Worm (Caenorhabditis elegans) whole organism, young adult: Measurements from ENCODE around the gene F07A11.4.

Source experiments
- B0261.1 ChIP-seq: sonication (generic microtip); optimal IDR thresholded peaks from 2 replicates; lab custom pipeline; 2016; ENCODE audit warnings: mild to moderate bottlenecking, missing genetic modification characterization, moderate library complexity, missing compliant biosample characterization
- B0336.3 ChIP-seq: fragments of 200-800 bp; sonication (Bioruptor generic); IDR thresholded peaks from 2 replicates; pipeline ENCODE4 v1.3.6; 2022; ENCODE audit warnings: missing genetic modification characterization, missing compliant biosample characterization
- D2030.7 ChIP-seq: fragments of 200-800 bp; sonication (Bioruptor generic); IDR thresholded peaks from 2 replicates; pipeline ENCODE4 v1.3.6; 2022; ENCODE audit warnings: missing genetic modification reagents, missing genetic modification characterization, missing compliant biosample characterization
- F22D6.2 ChIP-seq: sonication (generic microtip); optimal IDR thresholded peaks from 2 replicates; lab custom pipeline; 2016; ENCODE audit warnings: mild to moderate bottlenecking, missing genetic modification characterization, missing compliant biosample characterization
- F37B4.10 ChIP-seq: fragments of 200-800 bp; sonication (Bioruptor generic); IDR thresholded peaks from 2 replicates; pipeline ENCODE4 v1.3.6; 2022; ENCODE audit warnings: missing genetic modification characterization, missing compliant biosample characterization
- F49E8.2 ChIP-seq: sonication (generic microtip); optimal IDR thresholded peaks from 3 replicates; lab custom pipeline; 2017; ENCODE audit warnings: missing genetic modification characterization, mild to moderate bottlenecking, missing compliant biosample characterization, antibody characterized with exemption, moderate library complexity; ENCODE audit not compliant: insufficient read depth
- F52B5.7 ChIP-seq: sonication (generic microtip); optimal IDR thresholded peaks from 2 replicates; lab custom pipeline; 2016; ENCODE audit warnings: mild to moderate bottlenecking, missing genetic modification characterization, missing compliant biosample characterization
- F55B11.4 ChIP-seq: sonication (generic microtip); optimal IDR thresholded peaks from 2 replicates; lab custom pipeline; 2016; ENCODE audit warnings: missing compliant biosample characterization, missing genetic modification characterization, borderline replicate concordance; ENCODE audit not compliant: insufficient read depth
- F57A8.1 ChIP-seq: fragments of 200-800 bp; sonication (Bioruptor generic); optimal IDR thresholded peaks from 2 replicates; lab custom pipeline; 2018; ENCODE audit warnings: mild to moderate bottlenecking, missing genetic modification characterization, moderate library complexity, missing compliant biosample characterization
- K11D2.4 ChIP-seq: fragments of 200-800 bp; sonication (Bioruptor generic); IDR thresholded peaks from 2 replicates; pipeline ENCODE4 v1.3.6; 2022; ENCODE audit warnings: missing genetic modification reagents, missing genetic modification characterization, missing compliant biosample characterization
- T26A5.8 ChIP-seq: sonication (generic microtip); optimal IDR thresholded peaks from 2 replicates; lab custom pipeline; 2016; ENCODE audit warnings: missing genetic modification characterization, missing compliant biosample characterization
- Y56A3A.18 ChIP-seq: fragments of 200-800 bp; sonication (Bioruptor generic); IDR thresholded peaks from 2 replicates; pipeline ENCODE4 v1.3.6; 2022; ENCODE audit warnings: missing genetic modification reagents, missing genetic modification characterization, missing compliant biosample characterization
- ZK185.1 ChIP-seq: sonication (generic microtip); optimal IDR thresholded peaks from 2 replicates; lab custom pipeline; 2016; ENCODE audit warnings: mild to moderate bottlenecking, missing genetic modification characterization, missing compliant biosample characterization; ENCODE audit not compliant: poor library complexity, severe bottlenecking
- atf-7 ChIP-seq: sonication (generic microtip); optimal IDR thresholded peaks from 2 replicates; lab custom pipeline; 2017; ENCODE audit warnings: mild to moderate bottlenecking, missing genetic modification characterization, missing compliant biosample characterization
- attf-5 ChIP-seq: fragments of 200-800 bp; sonication (Bioruptor generic); optimal IDR thresholded peaks from 2 replicates; lab custom pipeline; 2018; ENCODE audit warnings: mild to moderate bottlenecking, missing genetic modification characterization, missing compliant biosample characterization
- ccch-3 ChIP-seq: fragments of 200-800 bp; sonication (Bioruptor generic); optimal IDR thresholded peaks from 2 replicates; lab custom pipeline; 2018; ENCODE audit warnings: mild to moderate bottlenecking, missing genetic modification characterization, missing compliant biosample characterization
- cebp-2 ChIP-seq: fragments of 200-800 bp; sonication (Bioruptor generic); IDR thresholded peaks from 2 replicates; pipeline ENCODE4 v1.3.6; 2022; ENCODE audit warnings: missing genetic modification characterization, missing compliant biosample characterization
- ceh-100 ChIP-seq: fragments of 200-800 bp; sonication (Bioruptor generic); IDR thresholded peaks from 2 replicates; pipeline ENCODE4 v1.3.6; 2022; ENCODE audit warnings: missing genetic modification reagents, missing genetic modification characterization, missing compliant biosample characterization
- ceh-27 ChIP-seq: fragments of 200-800 bp; sonication (Bioruptor generic); optimal IDR thresholded peaks from 2 replicates; lab custom pipeline; 2018; ENCODE audit warnings: mild to moderate bottlenecking, missing genetic modification characterization, moderate library complexity, missing compliant biosample characterization
- chd-7 ChIP-seq: sonication (generic microtip); optimal IDR thresholded peaks from 2 replicates; lab custom pipeline; 2016; ENCODE audit warnings: mild to moderate bottlenecking, missing genetic modification characterization, moderate library complexity, missing compliant biosample characterization
- die-1 ChIP-seq: sonication (generic microtip); optimal IDR thresholded peaks from 2 replicates; lab custom pipeline; 2016; ENCODE audit warnings: missing genotype, mild to moderate bottlenecking, missing genetic modification characterization, missing compliant biosample characterization
- dpff-1 ChIP-seq: sonication (generic microtip); optimal IDR thresholded peaks from 2 replicates; lab custom pipeline; 2017; ENCODE audit warnings: mild to moderate bottlenecking, missing genetic modification characterization, missing compliant biosample characterization
- dpl-1 ChIP-seq: fragments of 150-350 bp; optimal IDR thresholded peaks from 2 replicates; lab custom pipeline; 2014; ENCODE audit warnings: missing biosample characterization, missing genetic modification reagents, missing genetic modification characterization
- efl-1 ChIP-seq: fragments of 150-350 bp; optimal IDR thresholded peaks from 2 replicates; lab custom pipeline; 2014; ENCODE audit warnings: missing biosample characterization, missing genetic modification reagents, missing genetic modification characterization
- fkh-3 ChIP-seq: sonication (generic microtip); optimal IDR thresholded peaks from 2 replicates; lab custom pipeline; 2016; ENCODE audit warnings: mild to moderate bottlenecking, missing genetic modification characterization, missing compliant biosample characterization
- him-1 ChIP-seq: sonication (generic microtip); optimal IDR thresholded peaks from 2 replicates; lab custom pipeline; 2016; ENCODE audit warnings: missing genotype, missing genetic modification reagents, missing genetic modification characterization, missing compliant biosample characterization
- hlh-12 ChIP-seq: sonication (generic microtip); optimal IDR thresholded peaks from 2 replicates; lab custom pipeline; 2016; ENCODE audit warnings: missing genetic modification characterization, missing compliant biosample characterization
- hmg-1.2 ChIP-seq: fragments of 200-800 bp; sonication (Bioruptor generic); IDR thresholded peaks from 2 replicates; pipeline ENCODE4 v1.3.6; 2022; ENCODE audit warnings: missing genetic modification reagents, missing genetic modification characterization, missing compliant biosample characterization
- lin-40 ChIP-seq: sonication (generic microtip); optimal IDR thresholded peaks from 2 replicates; lab custom pipeline; 2016; ENCODE audit warnings: missing genetic modification characterization, mild to moderate bottlenecking, missing compliant biosample characterization, missing genotype, missing genetic modification reagents
- lin-54 ChIP-seq: fragments of 200-800 bp; sonication (Bioruptor generic); optimal IDR thresholded peaks from 2 replicates; lab custom pipeline; 2018; ENCODE audit warnings: mild to moderate bottlenecking, missing genetic modification characterization, missing compliant biosample characterization
- madf-10 ChIP-seq: sonication (generic microtip); optimal IDR thresholded peaks from 2 replicates; lab custom pipeline; 2016; ENCODE audit warnings: mild to moderate bottlenecking, missing genetic modification characterization, missing compliant biosample characterization
- mxl-1 ChIP-seq: sonication (generic microtip); optimal IDR thresholded peaks from 2 replicates; lab custom pipeline; 2016; ENCODE audit warnings: missing genetic modification characterization, missing compliant biosample characterization
- nfya-1 ChIP-seq: sonication (generic microtip); optimal IDR thresholded peaks from 2 replicates; lab custom pipeline; 2017; ENCODE audit warnings: antibody characterized with exemption, missing compliant biosample characterization, missing genetic modification characterization, borderline replicate concordance; ENCODE audit not compliant: insufficient read depth
- nfya-2 ChIP-seq: fragments of 200-800 bp; sonication (Bioruptor generic); IDR thresholded peaks from 2 replicates; pipeline ENCODE4 v1.3.6; 2022; ENCODE audit warnings: missing genetic modification reagents, missing genetic modification characterization, missing compliant biosample characterization
- nhr-80 ChIP-seq: sonication (generic microtip); optimal IDR thresholded peaks from 2 replicates; lab custom pipeline; 2016; ENCODE audit warnings: missing genetic modification characterization, missing compliant biosample characterization
- pha-4 ChIP-seq: fragments of 150-350 bp; sonication (generic microtip); optimal IDR thresholded peaks from 2 replicates; lab custom pipeline; 2014; ENCODE audit warnings: missing biosample characterization, missing genetic modification reagents, missing genetic modification characterization
- rpc-1 ChIP-seq, 2 experiments: fragments of 150-350 bp in 1 of 2; sonication (generic microtip) in 1 of 2; optimal IDR thresholded peaks; 2 replicates each; lab custom pipeline; 2014 to 2018; ENCODE audit warnings: missing biosample characterization in 1 of 2, missing genetic modification characterization in 1 of 2, missing genetic modification reagents in 1 of 2, missing genotype in 1 of 2
- sdz-38 ChIP-seq: sonication (generic microtip); optimal IDR thresholded peaks from 2 replicates; lab custom pipeline; 2016; ENCODE audit warnings: missing genotype, missing genetic modification characterization, missing compliant biosample characterization
- snpc-1.1 ChIP-seq: sonication (generic microtip); optimal IDR thresholded peaks from 2 replicates; lab custom pipeline; 2017; ENCODE audit warnings: missing genetic modification characterization, mild to moderate bottlenecking, missing compliant biosample characterization, antibody characterized with exemption, moderate library complexity, missing genotype, missing genetic modification reagents; ENCODE audit not compliant: insufficient read depth
- snpc-1.3 ChIP-seq: sonication (generic microtip); optimal IDR thresholded peaks from 2 replicates; lab custom pipeline; 2017; ENCODE audit warnings: missing genetic modification characterization, mild to moderate bottlenecking, missing compliant biosample characterization, antibody characterized with exemption, moderate library complexity, missing genotype, missing genetic modification reagents; ENCODE audit not compliant: insufficient read depth
- snpc-4 ChIP-seq, 5 experiments: fragments of 150-350 bp in 1 of 5; sonication (generic microtip) in 4 of 5; optimal IDR thresholded peaks; 2 replicates each; lab custom pipeline; 2014 to 2018; ENCODE audit warnings: missing genetic modification characterization in 5 of 5, missing biosample characterization in 3 of 5, antibody characterized with exemption in 2 of 5, mild to moderate bottlenecking in 2 of 5, missing compliant biosample characterization in 2 of 5, missing genotype in 2 of 5, moderate library complexity in 2 of 5, missing genetic modification reagents in 1 of 5
- sptf-2 ChIP-seq: fragments of 200-800 bp; sonication (Bioruptor generic); optimal IDR thresholded peaks from 2 replicates; lab custom pipeline; 2018; ENCODE audit warnings: mild to moderate bottlenecking, missing genetic modification characterization, missing compliant biosample characterization
- tlf-1 ChIP-seq: fragments of 200-800 bp; sonication (Bioruptor generic); optimal IDR thresholded peaks from 2 replicates; lab custom pipeline; 2018; ENCODE audit warnings: mild to moderate bottlenecking, missing genetic modification characterization, missing compliant biosample characterization
- ztf-25 ChIP-seq: fragments of 200-800 bp; sonication (Bioruptor generic); IDR thresholded peaks from 2 replicates; pipeline ENCODE4 v1.3.6; 2022; ENCODE audit warnings: missing genetic modification reagents, missing genetic modification characterization, missing compliant biosample characterization
- ztf-26 ChIP-seq: sonication (generic microtip); optimal IDR thresholded peaks from 2 replicates; lab custom pipeline; 2017; ENCODE audit warnings: missing genetic modification characterization, missing compliant biosample characterization
- ztf-28 ChIP-seq: fragments of 200-800 bp; sonication (Bioruptor generic); IDR thresholded peaks from 2 replicates; pipeline ENCODE4 v1.3.6; 2022; ENCODE audit warnings: missing genetic modification reagents, missing genetic modification characterization, missing compliant biosample characterization
- ztf-3 ChIP-seq: fragments of 200-800 bp; sonication (Bioruptor generic); optimal IDR thresholded peaks from 2 replicates; lab custom pipeline; 2018; ENCODE audit warnings: mild to moderate bottlenecking, missing genetic modification characterization, missing compliant biosample characterization

Gene F07A11.4

ce11 chrII:11619895-11620439 is 19.2 kb downstream of the F07A11.4 start (continued):
- TF ChIP-seq F22D6.2 (peak; percentile 43), sptf-2 (no peak), ztf-26 (tag; lab: Kevin White, UChicago) (peak; percentile 88), ceh-100 (GFP tag; lab: Robert Waterston, UW) (no peak; the same call in 1 of the 2 replicates), fkh-3 (no peak), nhr-80 (tag; lab: Kevin White, UChicago) (peak; percentile 100), ceh-27 (GFP tag; lab: Kevin White, UChicago) (peak; percentile 59), dpl-1 (GFP tag; lab: Kevin White, UChicago) (no peak), lin-54 (GFP tag; lab: Kevin White, UChicago) (peak; percentile 49), F52B5.7 (tag; lab: Kevin White, UChicago) (peak; percentile 31), rpc-1 (optimal IDR thresholded peaks at IDR 0.05; lab: Kevin White, UChicago) (no peak), rpc-1 (tag; optimal IDR thresholded peaks at IDR 0.05; lab: Kevin White, UChicago) (no peak), hlh-12 (tag; lab: Kevin White, UChicago) (no peak), attf-5 (peak; percentile 87), Y56A3A.18 (no peak), efl-1 (no peak), sdz-38 (tag; lab: Kevin White, UChicago) (no peak), K11D2.4 (GFP tag; lab: Robert Waterston, UW) (peak; percentile 87), F49E8.2 (tag; lab: Kevin White, UChicago) (no peak), madf-10 (tag; lab: Kevin White, UChicago) (peak; percentile 98), ztf-28 (GFP tag; lab: Robert Waterston, UW) (no peak), nfya-2 (no peak), pha-4 (tag; lab: Kevin White, UChicago) (no peak), ztf-25 (no peak), F37B4.10 (GFP tag; lab: Robert Waterston, UW) (0 out of 2 replicates have a peak, but pooled peaks have one; percentile 12), T26A5.8 (tag; lab: Kevin White, UChicago) (no peak), snpc-1.1 (tag; lab: Kevin White, UChicago) (no peak), hmg-1.2 (GFP tag; lab: Robert Waterston, UW) (peak; percentile 85), atf-7 (tag; lab: Kevin White, UChicago) (peak; percentile 90), him-1 (no peak), nfya-1 (tag; lab: Kevin White, UChicago) (no peak), F57A8.1 (GFP tag; lab: Kevin White, UChicago) (no peak), B0336.3 (peak; percentile 85), snpc-1.3 (no peak), lin-40 (tag; lab: Kevin White, UChicago) (peak; percentile 86), mxl-1 (tag; lab: Kevin White, UChicago) (peak; percentile 8), ccch-3 (GFP tag; lab: Kevin White, UChicago) (no peak), chd-7 (tag; lab: Kevin White, UChicago) (peak; percentile 59), cebp-2 (GFP tag; lab: Robert Waterston, UW) (no peak), snpc-4 (GFP tag; optimal IDR thresholded peaks at IDR 0.05; lab: Kevin White, UChicago) (no peak), snpc-4 (tag; optimal IDR thresholded peaks at IDR 0.05; lab: Kevin White, UChicago) (peak in 3 of 4 experiments; percentile 28 to 67 (median 58)), B0261.1 (tag; lab: Kevin White, UChicago) (no peak), ZK185.1 (tag; lab: Kevin White, UChicago) (peak; percentile 66), D2030.7 (GFP tag; lab: Robert Waterston, UW) (no peak), die-1 (peak; percentile 50), tlf-1 (no peak), dpff-1 (tag; lab: Kevin White, UChicago) (no peak), F55B11.4 (tag; lab: Kevin White, UChicago) (no peak), ztf-3 (GFP tag; lab: Kevin White, UChicago) (no peak)
